Worm (Caenorhabditis elegans): Measurements from ENCODE around the gene ceh-7.

DNA sequence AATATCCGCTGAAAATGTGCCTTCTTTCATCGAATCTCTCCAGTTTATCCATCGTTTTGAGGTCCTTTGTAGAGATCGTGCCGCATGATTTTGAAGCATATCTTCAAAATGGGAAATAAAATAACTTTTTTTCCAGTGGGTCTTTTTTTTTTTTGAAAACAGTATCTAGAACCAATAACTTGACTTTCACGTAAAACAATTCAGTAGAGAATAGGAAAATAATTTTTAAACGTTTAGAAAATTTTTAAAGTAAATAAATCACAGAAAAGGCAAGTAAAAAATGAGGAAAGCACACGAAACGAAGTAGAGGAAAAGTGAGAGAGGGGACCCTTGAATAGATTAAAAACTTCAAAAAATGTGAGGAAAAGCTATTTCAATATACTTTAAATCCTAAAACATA lies 4.8 kb downstream of the ceh-7 start, which contains the start of gene chdh-1:
- TF ChIP-seq dao-5 (tag; optimal IDR thresholded peaks at IDR 0.05) (no peak), W03F9.2 (tag; optimal IDR thresholded peaks at IDR 0.05) (no peak), him-1 (tag; optimal IDR thresholded peaks at IDR 0.05) (no peak)

Measured in whole organism, L4/young adult.